Worm (Caenorhabditis elegans): Measurements from ENCODE around the gene B0462.4.

DNA sequence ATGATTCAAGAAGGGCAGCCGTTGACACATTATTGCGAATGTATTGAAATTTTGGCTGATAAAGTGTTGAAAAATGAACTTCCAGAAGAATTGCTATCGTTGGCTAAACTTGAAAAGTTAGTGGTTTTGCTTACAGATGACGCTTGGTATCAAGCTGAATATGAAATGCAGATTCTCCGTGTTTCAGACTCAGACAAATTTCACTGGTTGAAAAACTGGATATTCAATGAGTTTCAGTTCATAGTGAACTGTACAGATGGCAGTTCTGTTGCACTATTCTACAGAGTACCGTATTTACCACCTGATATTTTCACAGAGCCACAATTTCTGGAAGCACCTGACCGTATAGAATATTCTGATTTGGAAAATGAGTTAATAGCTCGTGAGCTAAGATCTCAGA, 31.7 kb downstream of the B0462.4 start:
- TF ChIP-seq gmeb-2 (tag; optimal IDR thresholded peaks at IDR 0.05) (no peak), nfya-1 (tag; optimal IDR thresholded peaks at IDR 0.05) (no peak), ahr-1 (tag; optimal IDR thresholded peaks at IDR 0.05) (no peak), ceh-24 (tag; optimal IDR thresholded peaks at IDR 0.05) (no peak), hlh-6 (tag; optimal IDR thresholded peaks at IDR 0.05) (no peak), ceh-31 (tag; optimal IDR thresholded peaks at IDR 0.05) (no peak), sox-4 (tag; optimal IDR thresholded peaks at IDR 0.05) (no peak), pha-4 (tag; optimal IDR thresholded peaks at IDR 0.05) (no peak)
